Worm (Caenorhabditis elegans): ENCODE data around the gene T05A10.6.

ce11 chrX:10820511-10820910 is 26.0 kb upstream of the T05A10.6 start, which contains the start of gene F31B12.3:
- TF ChIP-seq sox-4 (tag; optimal IDR thresholded peaks at IDR 0.05) (no peak), ama-1 (optimal IDR thresholded peaks at IDR 0.05) (no peak), rnt-1 (tag; optimal IDR thresholded peaks at IDR 0.05) (no peak), pax-1 (tag; optimal IDR thresholded peaks at IDR 0.05) (no peak), eyg-1 (tag; optimal IDR thresholded peaks at IDR 0.05) (no peak), ceh-48 (tag; optimal IDR thresholded peaks at IDR 0.05) (no peak), dmd-4 (tag; optimal IDR thresholded peaks at IDR 0.05; ENCODE audit: borderline replicate concordance) (no peak), gmeb-2 (tag; optimal IDR thresholded peaks at IDR 0.05) (no peak), nhr-11 (tag; optimal IDR thresholded peaks at IDR 0.05) (no peak)

Data from whole organism, late embryonic.